Fruit fly (Drosophila melanogaster) whole organism, adult: ENCODE data around the gene CSN5.

Experiments
- CG11617 ChIP-seq: fragments of 200-800 bp; sonication (Bioruptor generic); optimal IDR thresholded peaks from 2 replicates; lab custom pipeline; 2017; ENCODE audit warnings: mild to moderate bottlenecking, missing biosample characterization, missing genetic modification reagents, missing genetic modification characterization
- CG12768 ChIP-seq: fragments of 200-800 bp; sonication (Bioruptor generic); optimal IDR thresholded peaks from 2 replicates; lab custom pipeline; 2017; ENCODE audit warnings: missing biosample characterization, missing genetic modification characterization, mild to moderate bottlenecking, moderate library complexity, missing genetic modification reagents
- CG14711 ChIP-seq: fragments of 200-800 bp; sonication (Bioruptor generic); optimal IDR thresholded peaks from 2 replicates; lab custom pipeline; 2018; ENCODE audit warnings: missing biosample characterization, mild to moderate bottlenecking, missing genetic modification characterization, moderate library complexity
- CG1620 ChIP-seq: fragments of 200-800 bp; sonication (Bioruptor generic); optimal IDR thresholded peaks from 2 replicates; lab custom pipeline; 2016; ENCODE audit warnings: missing biosample characterization, missing genetic modification characterization
- CG33017 ChIP-seq: fragments of 200-800 bp; sonication (Bioruptor generic); optimal IDR thresholded peaks from 2 replicates; lab custom pipeline; 2018; ENCODE audit warnings: missing biosample characterization, mild to moderate bottlenecking, missing genetic modification characterization, moderate library complexity
- CG5204 ChIP-seq: fragments of 200-800 bp; sonication (Bioruptor generic); optimal IDR thresholded peaks from 2 replicates; lab custom pipeline; 2016; ENCODE audit warnings: missing biosample characterization, missing genetic modification characterization
- CG7045 ChIP-seq: fragments of 200-800 bp; sonication (Bioruptor generic); optimal IDR thresholded peaks from 2 replicates; lab custom pipeline; 2017; ENCODE audit warnings: missing biosample characterization, mild to moderate bottlenecking, missing genetic modification characterization
- CG7101 ChIP-seq: fragments of 200-800 bp; sonication (Bioruptor generic); optimal IDR thresholded peaks from 2 replicates; lab custom pipeline; 2018; ENCODE audit warnings: missing biosample characterization, mild to moderate bottlenecking, missing genetic modification characterization, moderate library complexity
- Clk ChIP-seq: fragments of 200-800 bp; sonication (Bioruptor generic); optimal IDR thresholded peaks from 2 replicates; lab custom pipeline; 2017; ENCODE audit warnings: missing biosample characterization, missing genetic modification characterization
- Crg-1 ChIP-seq: fragments of 200-800 bp; sonication (Bioruptor generic); optimal IDR thresholded peaks from 2 replicates; lab custom pipeline; 2016; ENCODE audit warnings: missing biosample characterization, missing genetic modification characterization
- Hr96 ChIP-seq: fragments of 200-800 bp; sonication (Bioruptor generic); optimal IDR thresholded peaks from 2 replicates; lab custom pipeline; 2016; ENCODE audit warnings: missing biosample characterization, missing genetic modification characterization
- Mnt ChIP-seq: fragments of 200-800 bp; sonication (Bioruptor generic); optimal IDR thresholded peaks from 2 replicates; lab custom pipeline; 2016; ENCODE audit warnings: missing biosample characterization, mild to moderate bottlenecking, missing genetic modification characterization
- bab1 ChIP-seq: fragments of 200-800 bp; sonication (Bioruptor generic); optimal IDR thresholded peaks from 3 replicates; lab custom pipeline; 2019; ENCODE audit warnings: missing biosample characterization, mild to moderate bottlenecking, missing genetic modification characterization, moderate library complexity
- cic ChIP-seq: fragments of 200-800 bp; sonication (Bioruptor generic); optimal IDR thresholded peaks from 2 replicates; lab custom pipeline; 2017; ENCODE audit warnings: missing biosample characterization, mild to moderate bottlenecking, missing genetic modification characterization, moderate library complexity
- cnc ChIP-seq, 2 experiments: fragments of >200 bp; optimal IDR thresholded peaks; 2 replicates each; lab custom pipeline; 2017
- kay ChIP-seq: fragments of 200-800 bp; sonication (Bioruptor generic); peaks from one replicate; lab custom pipeline; 2016; ENCODE audit warnings: missing biosample characterization, missing genetic modification characterization, borderline replicate concordance
- ovo ChIP-seq: fragments of 200-800 bp; sonication (Bioruptor generic); optimal IDR thresholded peaks from 2 replicates; lab custom pipeline; 2016; ENCODE audit warnings: missing biosample characterization, missing genetic modification characterization
- pad ChIP-seq: fragments of 200-800 bp; sonication (Bioruptor generic); optimal IDR thresholded peaks from 3 replicates; lab custom pipeline; 2017; ENCODE audit warnings: missing biosample characterization, missing genetic modification characterization, mild to moderate bottlenecking, moderate library complexity, missing genetic modification reagents
- tj ChIP-seq: fragments of 200-800 bp; sonication (Bioruptor generic); optimal IDR thresholded peaks from 3 replicates; lab custom pipeline; 2017; ENCODE audit warnings: missing biosample characterization, mild to moderate bottlenecking, missing genetic modification characterization, moderate library complexity
- toe ChIP-seq: fragments of 200-800 bp; sonication (Bioruptor generic); optimal IDR thresholded peaks from 2 replicates; lab custom pipeline; 2016; ENCODE audit warnings: missing biosample characterization, missing genetic modification characterization

Gene CSN5

dm6 chr3R:16482276-16482675 is 12.4 kb downstream of the CSN5 start, which contains the start of gene Sdhaf3:
Gene Sdhaf3 (minus strand): TSS chr3R:16482452.
- TF ChIP-seq tj (GFP tag; lab: Kevin White, UChicago) = no peak
- TF ChIP-seq CG7045 (GFP tag; lab: Kevin White, UChicago) = no peak
- peak; percentile 13 for TF ChIP-seq toe
- peak; percentile 15 for TF ChIP-seq CG5204
- peak; percentile 0 for TF ChIP-seq CG7101 (tag; lab: Kevin White, UChicago)
- TF ChIP-seq Mnt (GFP tag; lab: Kevin White, UChicago) = peak; percentile 2
- TF ChIP-seq kay (GFP tag; lab: Kevin White, UChicago) = peak; percentile 82
- no peak for TF ChIP-seq bab1
- TF ChIP-seq CG1620 (GFP tag; lab: Kevin White, UChicago) = peak; percentile 29
- TF ChIP-seq Crg-1 = peak; percentile 39

- TF ChIP-seq kay (GFP tag; lab: Kevin White, UChicago) (peak; percentile 38), cic (no peak), CG1620 (GFP tag; lab: Kevin White, UChicago) (no peak), cnc (optimal IDR thresholded peaks at IDR 0.05; lab: Kevin White, UChicago) (no peak), bab1 (peak; percentile 22), Crg-1 (no peak)
Measured at dm6 chr3R:16483877-16484417, 14.0 kb downstream of the CSN5 start, which contains the start of gene Der-2. Gene Der-2 (minus strand): TSS chr3R:16484223.

dm6 chr3R:16485487-16486233 is 15.8 kb downstream of the CSN5 start:
- TF ChIP-seq CG11617 (no peak), CG5204 (no peak), CG1620 (GFP tag; lab: Kevin White, UChicago) (no peak)

- no peak for TF ChIP-seq CG14711 (tag; lab: Kevin White, UChicago)
- no peak for TF ChIP-seq CG1620 (GFP tag; lab: Kevin White, UChicago)
- no peak for TF ChIP-seq toe
- no peak for TF ChIP-seq bab1
- no peak for TF ChIP-seq kay (GFP tag; lab: Kevin White, UChicago)
- no peak for TF ChIP-seq Crg-1
- TF ChIP-seq pad (GFP tag; lab: Kevin White, UChicago) = no peak
- TF ChIP-seq cic = no peak
- TF ChIP-seq Mnt (GFP tag; lab: Kevin White, UChicago) = no peak
- no peak for TF ChIP-seq CG5204
- no peak for TF ChIP-seq Hr96 (GFP tag; lab: Kevin White, UChicago)
- TF ChIP-seq cnc (optimal IDR thresholded peaks at IDR 0.05; lab: Kevin White, UChicago) = no peak
- no peak for TF ChIP-seq CG7101 (tag; lab: Kevin White, UChicago)
- TF ChIP-seq ovo = no peak
- no peak for TF ChIP-seq CG33017
Measured at dm6 chr3R:16495322-16495721, 25.4 kb downstream of the CSN5 start, which contains the start of gene Cad89D. Gene Cad89D (minus strand): TSS chr3R:16495422.

dm6 chr3R:16496209-16496608 is 26.3 kb downstream of the CSN5 start:
- TF ChIP-seq bab1 (peak; percentile 39), kay (GFP tag; lab: Kevin White, UChicago) (no peak), tj (GFP tag; lab: Kevin White, UChicago) (no peak), Clk (no peak)

dm6 chr3R:16497379-16497778 is 27.5 kb downstream of the CSN5 start:
- TF ChIP-seq CG12768 (no peak), Clk (no peak), CG11617 (no peak), toe (no peak), CG14711 (tag; lab: Kevin White, UChicago) (peak; percentile 9), bab1 (peak; percentile 35), CG33017 (no peak), kay (GFP tag; lab: Kevin White, UChicago) (no peak), CG7045 (GFP tag; lab: Kevin White, UChicago) (peak; percentile 61), Mnt (GFP tag; lab: Kevin White, UChicago) (peak; percentile 32), CG5204 (peak; percentile 41), tj (GFP tag; lab: Kevin White, UChicago) (no peak), Hr96 (GFP tag; lab: Kevin White, UChicago) (peak; percentile 0), pad (GFP tag; lab: Kevin White, UChicago) (peak; percentile 1), Crg-1 (no peak), cnc (optimal IDR thresholded peaks at IDR 0.05; lab: Kevin White, UChicago) (no peak), CG7101 (tag; lab: Kevin White, UChicago) (peak; percentile 44), CG1620 (GFP tag; lab: Kevin White, UChicago) (peak; percentile 5)

- TF ChIP-seq kay (GFP tag; lab: Kevin White, UChicago) = no peak
- no peak for TF ChIP-seq CG33017
- TF ChIP-seq CG12768 = no peak
- no peak for TF ChIP-seq CG1620 (GFP tag; lab: Kevin White, UChicago)
- no peak for TF ChIP-seq Clk
- TF ChIP-seq pad (GFP tag; lab: Kevin White, UChicago) = no peak
- TF ChIP-seq ovo = no peak
- no peak for TF ChIP-seq Mnt (GFP tag; lab: Kevin White, UChicago)
- TF ChIP-seq CG11617 = no peak
- TF ChIP-seq Hr96 (GFP tag; lab: Kevin White, UChicago) = no peak
- TF ChIP-seq cnc (optimal IDR thresholded peaks at IDR 0.05; lab: Kevin White, UChicago) = no peak
- no peak for TF ChIP-seq CG7045 (GFP tag; lab: Kevin White, UChicago)
- no peak for TF ChIP-seq CG5204
- TF ChIP-seq CG14711 (tag; lab: Kevin White, UChicago) = no peak
- no peak for TF ChIP-seq cic
- TF ChIP-seq tj (GFP tag; lab: Kevin White, UChicago) = no peak
- no peak for TF ChIP-seq toe
- TF ChIP-seq Crg-1 = no peak
- no peak for TF ChIP-seq bab1
- TF ChIP-seq CG7101 (tag; lab: Kevin White, UChicago) = no peak
Measured at dm6 chr3R:16498859-16499258, 29.0 kb downstream of the CSN5 start, which contains the start of gene Gr89a. Gene Gr89a (minus strand): TSS chr3R:16498959.
